Fruit fly (Drosophila melanogaster): ENCODE results near the gene Saysd1.

DNA sequence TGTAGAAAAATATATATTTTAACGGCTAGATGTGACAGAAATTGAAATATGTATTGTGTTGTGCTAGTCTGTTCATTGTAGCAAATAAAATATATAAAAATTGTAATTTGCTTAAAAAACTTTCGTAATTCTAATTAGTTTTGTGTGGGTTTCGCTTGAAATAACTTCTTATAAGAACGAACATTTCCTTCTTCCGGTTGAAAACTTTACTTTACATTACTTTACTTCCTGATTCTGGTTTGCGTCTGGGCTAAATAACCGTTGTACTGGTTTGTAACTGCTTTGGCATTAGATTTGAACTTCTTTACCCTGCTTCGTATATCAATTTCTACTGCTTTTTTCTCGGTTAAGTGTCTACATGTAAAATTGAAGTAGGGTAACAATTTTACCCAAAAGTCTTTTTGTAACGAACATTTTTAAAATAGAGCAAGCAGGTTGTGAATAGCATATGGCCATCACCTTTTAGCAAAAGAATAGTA, 21.2 kb downstream of the Saysd1 start, which contains the start of gene lobo:
- TF ChIP-seq insv (optimal IDR thresholded peaks at IDR 0.05): no peak
- TF ChIP-seq psq (optimal IDR thresholded peaks at IDR 0.05): no peak
- no peak for TF ChIP-seq Myc (optimal IDR thresholded peaks at IDR 0.05)

All from Kc167 (cell line).